Worm (Caenorhabditis elegans) whole organism, mixed stage, embryonic: ENCODE results near the gene B0280.17.

Experiments
- M03D4.4 ChIP-seq: sonication (generic microtip); optimal IDR thresholded peaks from 2 replicates; lab custom pipeline; 2017; ENCODE audit warnings: mild to moderate bottlenecking, missing genetic modification characterization, missing compliant biosample characterization
- ceh-39 ChIP-seq: fragments of 150-350 bp; optimal IDR thresholded peaks from 2 replicates; lab custom pipeline; 2014; ENCODE audit warnings: missing biosample characterization, missing genetic modification characterization
- ceh-83 ChIP-seq: fragments of 200-800 bp; sonication (Bioruptor generic); optimal IDR thresholded peaks from 2 replicates; lab custom pipeline; 2018; ENCODE audit warnings: mild to moderate bottlenecking, missing genetic modification characterization, missing compliant biosample characterization
- ces-1 ChIP-seq: fragments of 150-350 bp; optimal IDR thresholded peaks from 2 replicates; lab custom pipeline; 2014; ENCODE audit warnings: missing biosample characterization, missing genetic modification reagents, missing genetic modification characterization
- cnd-1 ChIP-seq: fragments of 200-800 bp; sonication (Bioruptor generic); optimal IDR thresholded peaks from 2 replicates; lab custom pipeline; 2018; ENCODE audit warnings: mild to moderate bottlenecking, missing genetic modification characterization, missing compliant biosample characterization
- drap-1 ChIP-seq: fragments of 200-800 bp; sonication (Bioruptor generic); optimal IDR thresholded peaks from 3 replicates; lab custom pipeline; 2018; ENCODE audit warnings: mild to moderate bottlenecking, missing genetic modification characterization, missing compliant biosample characterization
- elt-1 ChIP-seq: sonication (generic microtip); optimal IDR thresholded peaks from 2 replicates; lab custom pipeline; 2017; ENCODE audit warnings: missing genetic modification characterization, mild to moderate bottlenecking, missing compliant biosample characterization, antibody characterized with exemption, moderate library complexity, borderline replicate concordance; ENCODE audit not compliant: insufficient read depth
- elt-3 ChIP-seq: fragments of 150-350 bp; optimal IDR thresholded peaks from 2 replicates; lab custom pipeline; 2014; ENCODE audit warnings: missing biosample characterization, missing genetic modification characterization
- flh-1 ChIP-seq: fragments of 200-800 bp; sonication (Bioruptor generic); optimal IDR thresholded peaks from 2 replicates; lab custom pipeline; 2018; ENCODE audit warnings: mild to moderate bottlenecking, missing genetic modification characterization, moderate library complexity, missing compliant biosample characterization
- lin-13 ChIP-seq: fragments of 150-350 bp; optimal IDR thresholded peaks from 2 replicates; lab custom pipeline; 2014; ENCODE audit warnings: missing biosample characterization, missing genetic modification characterization
- lin-32 ChIP-seq: fragments of 200-800 bp; sonication (Bioruptor generic); optimal IDR thresholded peaks from 2 replicates; lab custom pipeline; 2018; ENCODE audit warnings: mild to moderate bottlenecking, missing genetic modification characterization, missing compliant biosample characterization
- lsy-2 ChIP-seq: fragments of 150-350 bp; optimal IDR thresholded peaks from 2 replicates; lab custom pipeline; 2014; ENCODE audit warnings: missing biosample characterization, missing genetic modification characterization
- mab-5 ChIP-seq: fragments of 150-350 bp; optimal IDR thresholded peaks from 2 replicates; lab custom pipeline; 2014; ENCODE audit warnings: missing biosample characterization, missing genetic modification characterization
- mep-1 ChIP-seq: fragments of 150-350 bp; optimal IDR thresholded peaks from 2 replicates; lab custom pipeline; 2017; ENCODE audit warnings: missing biosample characterization, missing genetic modification reagents, missing genetic modification characterization, inconsistent platforms
- nhr-76 ChIP-seq: sonication (generic microtip); optimal IDR thresholded peaks from 2 replicates; lab custom pipeline; 2017; ENCODE audit warnings: missing biosample characterization, missing genetic modification characterization
- sem-2 ChIP-seq: fragments of 200-800 bp; sonication (Bioruptor generic); optimal IDR thresholded peaks from 2 replicates; lab custom pipeline; 2018; ENCODE audit warnings: mild to moderate bottlenecking, missing genetic modification characterization, missing compliant biosample characterization
- snpc-4 ChIP-seq: fragments of 150-350 bp; optimal IDR thresholded peaks from 2 replicates; lab custom pipeline; 2014; ENCODE audit warnings: missing biosample characterization, missing genetic modification characterization
- unc-120 ChIP-seq: sonication (generic microtip); optimal IDR thresholded peaks from 2 replicates; lab custom pipeline; 2017; ENCODE audit warnings: missing genetic modification characterization, missing compliant biosample characterization; ENCODE audit not compliant: poor library complexity, severe bottlenecking
- unc-62 ChIP-seq: fragments of 150-350 bp; optimal IDR thresholded peaks from 2 replicates; lab custom pipeline; 2014; ENCODE audit warnings: missing biosample characterization, missing genetic modification reagents, missing genetic modification characterization
- zip-8 ChIP-seq: fragments of 150-350 bp; optimal IDR thresholded peaks from 2 replicates; lab custom pipeline; 2014; ENCODE audit warnings: missing biosample characterization, missing genetic modification characterization

B0280.17 gene

ce11 chrIII:7087691-7088323 is 48.1 kb downstream of the B0280.17 start, which contains the start of gene fubl-2:
fubl-2 (minus strand) TSS chrIII:7087741.
- TF ChIP-seq ceh-39 (tag; lab: Kevin White, UChicago) (peak; percentile 80), elt-1 (tag; lab: Kevin White, UChicago) (no peak), lsy-2 (tag; lab: Kevin White, UChicago) (no peak), drap-1 (no peak), unc-62 (GFP tag; lab: Kevin White, UChicago) (no peak), nhr-76 (no peak), snpc-4 (tag; lab: Kevin White, UChicago) (no peak), elt-3 (no peak), unc-120 (tag; lab: Kevin White, UChicago) (no peak), ces-1 (GFP tag; lab: Kevin White, UChicago) (peak; percentile 4), M03D4.4 (no peak), cnd-1 (tag; lab: Kevin White, UChicago) (no peak), lin-13 (no peak), mep-1 (tag; lab: Kevin White, UChicago) (peak; percentile 27), ceh-83 (GFP tag; lab: Kevin White, UChicago) (no peak), zip-8 (tag; lab: Kevin White, UChicago) (no peak)

ce11 chrIII:7087180-7087579 is 48.7 kb downstream of the B0280.17 start:
- TF ChIP-seq sem-2 (GFP tag; lab: Kevin White, UChicago) (no peak), zip-8 (tag; lab: Kevin White, UChicago) (no peak), mab-5 (tag; lab: Kevin White, UChicago) (no peak), lin-32 (GFP tag; lab: Kevin White, UChicago) (no peak), flh-1 (GFP tag; lab: Kevin White, UChicago) (no peak), unc-120 (tag; lab: Kevin White, UChicago) (no peak), ceh-39 (tag; lab: Kevin White, UChicago) (no peak)
